Fruit fly (Drosophila melanogaster): ENCODE results near the gene CG13481.

CG13481 gene

dm6 chr3L:14362028-14362427 lies 7.5 kb downstream of the CG13481 start:
- TF ChIP-seq CG33017 (tag; optimal IDR thresholded peaks at IDR 0.05) (no peak), CG1620 (GFP tag; optimal IDR thresholded peaks at IDR 0.05) (no peak), tj (GFP tag; optimal IDR thresholded peaks at IDR 0.05) (peak; percentile 81), CG14711 (tag; optimal IDR thresholded peaks at IDR 0.05) (peak; percentile 58), Mnt (GFP tag; optimal IDR thresholded peaks at IDR 0.05) (no peak)

- TF ChIP-seq tj (GFP tag; optimal IDR thresholded peaks at IDR 0.05) (peak; percentile 75), CG1620 (GFP tag; optimal IDR thresholded peaks at IDR 0.05) (no peak)
These were observed 9.4 kb downstream of the CG13481 start for dm6 chr3L:14359815-14360719.

dm6 chr3L:14358899-14359298 lies 10.6 kb downstream of the CG13481 start:
- TF ChIP-seq cic (GFP tag; optimal IDR thresholded peaks at IDR 0.05): no peak
- no peak for TF ChIP-seq CG7045 (GFP tag; optimal IDR thresholded peaks at IDR 0.05)
- no peak for TF ChIP-seq ovo (GFP tag; optimal IDR thresholded peaks at IDR 0.05)
- no peak for TF ChIP-seq CG11617 (GFP tag; optimal IDR thresholded peaks at IDR 0.05)
- TF ChIP-seq bab1 (GFP tag; optimal IDR thresholded peaks at IDR 0.05): no peak
- no peak for TF ChIP-seq pad (GFP tag; optimal IDR thresholded peaks at IDR 0.05)
- TF ChIP-seq CG7101 (tag; optimal IDR thresholded peaks at IDR 0.05): no peak
- no peak for TF ChIP-seq CG1620 (GFP tag; optimal IDR thresholded peaks at IDR 0.05)
- TF ChIP-seq tj (GFP tag; optimal IDR thresholded peaks at IDR 0.05): no peak
- no peak for TF ChIP-seq Hr96 (GFP tag; optimal IDR thresholded peaks at IDR 0.05)

- TF ChIP-seq pad (GFP tag; optimal IDR thresholded peaks at IDR 0.05) (no peak), tj (GFP tag; optimal IDR thresholded peaks at IDR 0.05) (no peak), CG7101 (tag; optimal IDR thresholded peaks at IDR 0.05) (no peak), CG33017 (tag; optimal IDR thresholded peaks at IDR 0.05) (no peak), CG12768 (GFP tag; optimal IDR thresholded peaks at IDR 0.05) (no peak), kay (GFP tag; ENCODE audit: borderline replicate concordance) (no peak), cnc (optimal IDR thresholded peaks at IDR 0.05) (no peak), cic (GFP tag; optimal IDR thresholded peaks at IDR 0.05) (no peak), CG7045 (GFP tag; optimal IDR thresholded peaks at IDR 0.05) (no peak), toe (GFP tag; optimal IDR thresholded peaks at IDR 0.05) (no peak), Crg-1 (GFP tag; optimal IDR thresholded peaks at IDR 0.05) (no peak), Hr96 (GFP tag; optimal IDR thresholded peaks at IDR 0.05) (no peak), Mnt (GFP tag; optimal IDR thresholded peaks at IDR 0.05) (no peak), CG11617 (GFP tag; optimal IDR thresholded peaks at IDR 0.05) (no peak), CG1620 (GFP tag; optimal IDR thresholded peaks at IDR 0.05) (no peak)
These were observed 12.8 kb downstream of the CG13481 start for dm6 chr3L:14356507-14357291.

- TF ChIP-seq Hr96 (GFP tag; optimal IDR thresholded peaks at IDR 0.05): no peak
- TF ChIP-seq kay (GFP tag; ENCODE audit: borderline replicate concordance): peak; percentile 82
- peak; percentile 6 for TF ChIP-seq CG7101 (tag; optimal IDR thresholded peaks at IDR 0.05)
These were observed 15.0 kb downstream of the CG13481 start for dm6 chr3L:14354285-14355092.

- TF ChIP-seq CG11617 (GFP tag; optimal IDR thresholded peaks at IDR 0.05): no peak
- TF ChIP-seq tj (GFP tag; optimal IDR thresholded peaks at IDR 0.05): no peak
- TF ChIP-seq Hr96 (GFP tag; optimal IDR thresholded peaks at IDR 0.05): no peak
- no peak for TF ChIP-seq CG7101 (tag; optimal IDR thresholded peaks at IDR 0.05)
- TF ChIP-seq Mnt (GFP tag; optimal IDR thresholded peaks at IDR 0.05): no peak
- TF ChIP-seq pad (GFP tag; optimal IDR thresholded peaks at IDR 0.05): no peak
- no peak for TF ChIP-seq CG12768 (GFP tag; optimal IDR thresholded peaks at IDR 0.05)
- no peak for TF ChIP-seq toe (GFP tag; optimal IDR thresholded peaks at IDR 0.05)
- TF ChIP-seq Clk (GFP tag; optimal IDR thresholded peaks at IDR 0.05): no peak
- no peak for TF ChIP-seq CG14711 (tag; optimal IDR thresholded peaks at IDR 0.05)
- TF ChIP-seq bab1 (GFP tag; optimal IDR thresholded peaks at IDR 0.05): no peak
- TF ChIP-seq ovo (GFP tag; optimal IDR thresholded peaks at IDR 0.05): no peak
- TF ChIP-seq CG33017 (tag; optimal IDR thresholded peaks at IDR 0.05): no peak
- no peak for TF ChIP-seq kay (GFP tag; ENCODE audit: borderline replicate concordance)
- TF ChIP-seq CG7045 (GFP tag; optimal IDR thresholded peaks at IDR 0.05): no peak
- no peak for TF ChIP-seq cnc (optimal IDR thresholded peaks at IDR 0.05)
- TF ChIP-seq Crg-1 (GFP tag; optimal IDR thresholded peaks at IDR 0.05): no peak
These were observed 16.3 kb downstream of the CG13481 start for dm6 chr3L:14353161-14353560.

All from whole organism, adult.